Worm (Caenorhabditis elegans) whole organism, L1 larva: ENCODE data around the gene fib-1.

Source experiments
- F16B12.6 ChIP-seq: fragments of 150-350 bp; optimal IDR thresholded peaks from 2 replicates; lab custom pipeline; 2014; ENCODE audit warnings: missing biosample characterization, missing genetic modification characterization
- Y116A8C.19 ChIP-seq: sonication (generic microtip); optimal IDR thresholded peaks from 2 replicates; lab custom pipeline; 2016; ENCODE audit warnings: missing compliant biosample characterization, missing genetic modification characterization, borderline replicate concordance
- aha-1 ChIP-seq: fragments of 150-350 bp; optimal IDR thresholded peaks from 2 replicates; lab custom pipeline; 2014; ENCODE audit warnings: missing biosample characterization, missing genetic modification characterization
- alr-1 ChIP-seq: fragments of 200-800 bp; sonication (Bioruptor generic); optimal IDR thresholded peaks from 2 replicates; lab custom pipeline; 2018; ENCODE audit warnings: borderline replicate concordance, mild to moderate bottlenecking, missing genetic modification characterization, missing compliant biosample characterization
- ama-1 ChIP-seq: fragments of 150-350 bp; optimal IDR thresholded peaks from 2 replicates; lab custom pipeline; 2014
- ceh-63 ChIP-seq: fragments of 200-800 bp; sonication (Bioruptor generic); optimal IDR thresholded peaks from 2 replicates; lab custom pipeline; 2018; ENCODE audit warnings: mild to moderate bottlenecking, missing genetic modification characterization, missing compliant biosample characterization
- ceh-90 ChIP-seq: sonication (generic microtip); optimal IDR thresholded peaks from 2 replicates; lab custom pipeline; 2016; ENCODE audit warnings: missing genetic modification characterization, missing compliant biosample characterization
- ces-1 ChIP-seq: fragments of 150-350 bp; optimal IDR thresholded peaks from 2 replicates; lab custom pipeline; 2014; ENCODE audit warnings: missing biosample characterization, missing genetic modification reagents, missing genetic modification characterization
- efl-3 ChIP-seq: fragments of 200-800 bp; sonication (Bioruptor generic); optimal IDR thresholded peaks from 2 replicates; lab custom pipeline; 2018; ENCODE audit warnings: mild to moderate bottlenecking, missing genetic modification characterization, missing compliant biosample characterization
- egl-13 ChIP-seq: sonication (generic microtip); optimal IDR thresholded peaks from 2 replicates; lab custom pipeline; 2016; ENCODE audit warnings: missing genotype, missing genetic modification reagents, missing genetic modification characterization, missing compliant biosample characterization
- egl-27 ChIP-seq, 2 experiments: fragments of 150-350 bp in 1 of 2; sonication (generic microtip); optimal IDR thresholded peaks; 3 replicates each; lab custom pipeline; 2017 to 2018; ENCODE audit warnings: missing biosample characterization in 2 of 2, missing genetic modification characterization in 2 of 2, missing genetic modification reagents in 2 of 2
- elt-3 ChIP-seq, 6 experiments: fragments of 150-350 bp in 1 of 6; sonication (generic microtip); optimal IDR thresholded peaks; 2 replicates each; lab custom pipeline; 2017 to 2018; ENCODE audit warnings: missing biosample characterization in 6 of 6, missing genetic modification characterization in 6 of 6, inconsistent platforms in 1 of 6
- ets-5 ChIP-seq: fragments of 200-800 bp; sonication (Bioruptor generic); IDR thresholded peaks from 2 replicates; pipeline ENCODE4 v1.3.6; 2022; ENCODE audit warnings: missing genetic modification characterization, missing compliant biosample characterization
- fkh-4 ChIP-seq: sonication (generic microtip); optimal IDR thresholded peaks from 2 replicates; lab custom pipeline; 2016; ENCODE audit warnings: missing compliant biosample characterization, missing genetic modification characterization, borderline replicate concordance
- fkh-8 ChIP-seq: sonication (generic microtip); optimal IDR thresholded peaks from 2 replicates; lab custom pipeline; 2016; ENCODE audit warnings: mild to moderate bottlenecking, missing genetic modification characterization, missing compliant biosample characterization
- fos-1 ChIP-seq: fragments of 150-350 bp; optimal IDR thresholded peaks from 2 replicates; lab custom pipeline; 2014; ENCODE audit warnings: missing biosample characterization, missing genetic modification characterization
- hpl-2 ChIP-seq: fragments of 150-350 bp; optimal IDR thresholded peaks from 2 replicates; lab custom pipeline; 2014; ENCODE audit warnings: missing biosample characterization, missing genetic modification reagents, missing genetic modification characterization
- irx-1 ChIP-seq: sonication (generic microtip); optimal IDR thresholded peaks from 2 replicates; lab custom pipeline; 2016; ENCODE audit warnings: missing genetic modification characterization, missing compliant biosample characterization
- jun-1 ChIP-seq: fragments of 150-350 bp; optimal IDR thresholded peaks from 2 replicates; lab custom pipeline; 2014; ENCODE audit warnings: missing biosample characterization, missing genetic modification reagents, missing genetic modification characterization
- lin-14 ChIP-seq: fragments of 200-800 bp; sonication (Bioruptor generic); optimal IDR thresholded peaks from 2 replicates; lab custom pipeline; 2018; ENCODE audit warnings: mild to moderate bottlenecking, missing genetic modification characterization, moderate library complexity, missing compliant biosample characterization
- lin-15B ChIP-seq: fragments of 150-350 bp; sonication (generic microtip); optimal IDR thresholded peaks from 3 replicates; lab custom pipeline; 2014; ENCODE audit warnings: missing biosample characterization, missing genetic modification characterization
- lin-39 ChIP-seq: fragments of 150-350 bp; optimal IDR thresholded peaks from 2 replicates; lab custom pipeline; 2014; ENCODE audit warnings: missing biosample characterization, missing genetic modification reagents, missing genetic modification characterization
- mab-9 ChIP-seq: fragments of 200-800 bp; sonication (Bioruptor generic); IDR thresholded peaks from 2 replicates; pipeline ENCODE4 v1.3.6; 2022; ENCODE audit warnings: missing genetic modification reagents, missing genetic modification characterization, missing compliant biosample characterization
- mef-2 ChIP-seq: fragments of 150-350 bp; optimal IDR thresholded peaks from 2 replicates; lab custom pipeline; 2014; ENCODE audit warnings: missing biosample characterization, missing genetic modification characterization
- nhr-11 ChIP-seq: fragments of 150-350 bp; optimal IDR thresholded peaks from 2 replicates; lab custom pipeline; 2014; ENCODE audit warnings: missing biosample characterization, missing genetic modification characterization
- nhr-19 ChIP-seq: fragments of 200-800 bp; sonication (Bioruptor generic); conservative IDR thresholded peaks from 2 replicates; pipeline ENCODE4 v1.3.6; 2022; ENCODE audit warnings: missing genetic modification characterization, missing compliant biosample characterization
- nhr-20 ChIP-seq: sonication (generic microtip); optimal IDR thresholded peaks from 2 replicates; lab custom pipeline; 2016; ENCODE audit warnings: mild to moderate bottlenecking, missing genetic modification characterization, missing compliant biosample characterization
- nhr-237 ChIP-seq: fragments of 150-350 bp; optimal IDR thresholded peaks from 2 replicates; lab custom pipeline; 2014; ENCODE audit warnings: missing biosample characterization, missing genetic modification characterization
- nhr-28 ChIP-seq: fragments of 150-350 bp; optimal IDR thresholded peaks from 2 replicates; lab custom pipeline; 2014; ENCODE audit warnings: missing biosample characterization, missing genetic modification characterization
- nhr-71 ChIP-seq: sonication (generic microtip); optimal IDR thresholded peaks from 2 replicates; lab custom pipeline; 2016; ENCODE audit warnings: mild to moderate bottlenecking, missing genetic modification characterization, moderate library complexity, missing compliant biosample characterization
- nhr-76 ChIP-seq: sonication (generic microtip); optimal IDR thresholded peaks from 2 replicates; lab custom pipeline; 2017; ENCODE audit warnings: missing biosample characterization, missing genetic modification characterization
- nhr-85 ChIP-seq: sonication (generic microtip); peaks from one replicate; lab custom pipeline; 2016; ENCODE audit warnings: missing genetic modification characterization, inconsistent platforms, missing compliant biosample characterization
- pax-3 ChIP-seq: fragments of 200-800 bp; sonication (Bioruptor generic); optimal IDR thresholded peaks from 2 replicates; lab custom pipeline; 2018; ENCODE audit warnings: mild to moderate bottlenecking, missing genetic modification characterization, moderate library complexity, missing compliant biosample characterization
- snpc-4 ChIP-seq: fragments of 150-350 bp; optimal IDR thresholded peaks from 2 replicates; lab custom pipeline; 2014; ENCODE audit warnings: missing biosample characterization, missing genetic modification characterization
- snu-23 ChIP-seq: sonication (generic microtip); optimal IDR thresholded peaks from 2 replicates; lab custom pipeline; 2016; ENCODE audit warnings: missing genetic modification characterization, missing compliant biosample characterization
- sptf-1 ChIP-seq: fragments of 150-350 bp; optimal IDR thresholded peaks from 2 replicates; lab custom pipeline; 2014; ENCODE audit warnings: missing biosample characterization, missing genetic modification characterization
- sup-37 ChIP-seq: fragments of 200-800 bp; sonication (Bioruptor generic); optimal IDR thresholded peaks from 2 replicates; lab custom pipeline; 2018; ENCODE audit warnings: mild to moderate bottlenecking, missing genetic modification characterization, missing compliant biosample characterization
- tbx-2 ChIP-seq: sonication (generic microtip); optimal IDR thresholded peaks from 2 replicates; lab custom pipeline; 2016; ENCODE audit warnings: missing genetic modification characterization, missing compliant biosample characterization
- unc-86 ChIP-seq: sonication (generic microtip); optimal IDR thresholded peaks from 2 replicates; lab custom pipeline; 2016; ENCODE audit warnings: missing genetic modification characterization, missing compliant biosample characterization
- vab-15 ChIP-seq: sonication (generic microtip); optimal IDR thresholded peaks from 2 replicates; lab custom pipeline; 2017; ENCODE audit warnings: missing genotype, mild to moderate bottlenecking, missing genetic modification characterization, missing compliant biosample characterization
- ztf-11 ChIP-seq, 2 experiments: sonication (generic microtip); optimal IDR thresholded peaks; 2 replicates each; lab custom pipeline; 2016 to 2017; ENCODE audit warnings: missing genetic modification characterization in 2 of 2, missing biosample characterization in 1 of 2, missing compliant biosample characterization in 1 of 2
- ztf-4 ChIP-seq: fragments of 150-350 bp; optimal IDR thresholded peaks from 2 replicates; lab custom pipeline; 2014; ENCODE audit warnings: missing biosample characterization, missing genetic modification characterization

fib-1 gene

DNA sequence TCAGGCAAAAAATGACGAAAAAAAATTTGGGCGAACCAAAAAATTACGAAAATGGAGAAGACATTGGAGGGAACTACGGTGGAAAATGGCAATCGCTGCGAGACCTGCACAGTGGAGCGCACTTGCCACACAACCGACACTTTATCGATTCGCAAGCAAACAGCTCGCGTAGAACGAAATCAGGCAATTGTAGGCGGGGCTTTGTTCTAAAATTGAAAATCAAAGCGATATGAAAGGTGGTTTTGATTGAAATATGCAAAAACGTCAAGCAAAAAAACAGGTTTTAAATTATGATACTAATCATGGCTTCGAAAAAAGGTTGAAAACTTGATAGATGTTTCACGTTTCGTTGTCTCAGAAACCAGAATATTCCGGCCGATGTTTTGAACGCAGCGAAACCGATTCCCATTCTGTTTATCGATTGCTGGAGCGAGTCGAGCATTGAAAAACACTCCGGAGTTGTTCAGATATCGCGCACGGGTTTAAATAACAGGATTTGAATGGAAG, at the start of gene fib-1, which contains the start of gene mut-15 (continued):
- TF ChIP-seq irx-1 = peak; percentile 85
- peak; percentile 92 for TF ChIP-seq vab-15 (tag; lab: Kevin White, UChicago)
- TF ChIP-seq snpc-4 (tag; lab: Kevin White, UChicago) = peak; percentile 85
- TF ChIP-seq ama-1 (lab: Kevin White, UChicago) = peak; percentile 6
- TF ChIP-seq ces-1 (GFP tag; lab: Kevin White, UChicago) = no peak
- TF ChIP-seq F16B12.6 = peak; percentile 57
- TF ChIP-seq tbx-2 = peak; percentile 93
- TF ChIP-seq jun-1 (tag; lab: Kevin White, UChicago) = peak; percentile 87
- TF ChIP-seq ztf-4 (tag; lab: Kevin White, UChicago) = peak; percentile 72
- peak; percentile 53 for TF ChIP-seq nhr-237
- TF ChIP-seq hpl-2 = peak; percentile 65
- TF ChIP-seq snu-23 (GFP tag; lab: Kevin White, UChicago) = peak; percentile 97
- TF ChIP-seq pax-3 (tag; lab: Kevin White, UChicago) = peak; percentile 99
- peak; percentile 2 for TF ChIP-seq aha-1 (tag; lab: Kevin White, UChicago)
- TF ChIP-seq Y116A8C.19 (tag; lab: Kevin White, UChicago) = peak; percentile 40
- TF ChIP-seq efl-3 (GFP tag; lab: Kevin White, UChicago) = peak; percentile 54
- no peak for TF ChIP-seq nhr-28 (tag; lab: Kevin White, UChicago)
- TF ChIP-seq mef-2 (tag; lab: Kevin White, UChicago) = peak; percentile 56
- TF ChIP-seq ztf-11 (tag; optimal IDR thresholded peaks at IDR 0.05; lab: Kevin White, UChicago) = peak in 1 of 2 experiments; percentile 92
- TF ChIP-seq sptf-1 (tag; lab: Kevin White, UChicago) = no peak
- TF ChIP-seq lin-39 = peak; percentile 59
- TF ChIP-seq nhr-11 (tag; lab: Kevin White, UChicago) = peak; percentile 55
- TF ChIP-seq fkh-8 (tag; lab: Kevin White, UChicago) = peak; percentile 98
- peak; percentile 53 for TF ChIP-seq sup-37 (GFP tag; lab: Kevin White, UChicago)
- TF ChIP-seq nhr-20 (tag; lab: Kevin White, UChicago) = peak; percentile 96
- TF ChIP-seq mab-9 (GFP tag; lab: Robert Waterston, UW) = peak; percentile 82
- TF ChIP-seq ceh-90 (tag; lab: Kevin White, UChicago) = peak; percentile 74
- peak; percentile 79 for TF ChIP-seq fos-1
- peak; percentile 81 for TF ChIP-seq fkh-4
- TF ChIP-seq elt-3 (tag; optimal IDR thresholded peaks at IDR 0.05; lab: Kevin White, UChicago) = peak in 4 of 6 experiments; percentile 45 to 85 (median 66)
- peak; percentile 96 for TF ChIP-seq nhr-85 (tag; lab: Kevin White, UChicago)
- peak; percentile 94 for TF ChIP-seq lin-14 (GFP tag; lab: Kevin White, UChicago)
- TF ChIP-seq nhr-71 (tag; lab: Kevin White, UChicago) = peak; percentile 96

DNA sequence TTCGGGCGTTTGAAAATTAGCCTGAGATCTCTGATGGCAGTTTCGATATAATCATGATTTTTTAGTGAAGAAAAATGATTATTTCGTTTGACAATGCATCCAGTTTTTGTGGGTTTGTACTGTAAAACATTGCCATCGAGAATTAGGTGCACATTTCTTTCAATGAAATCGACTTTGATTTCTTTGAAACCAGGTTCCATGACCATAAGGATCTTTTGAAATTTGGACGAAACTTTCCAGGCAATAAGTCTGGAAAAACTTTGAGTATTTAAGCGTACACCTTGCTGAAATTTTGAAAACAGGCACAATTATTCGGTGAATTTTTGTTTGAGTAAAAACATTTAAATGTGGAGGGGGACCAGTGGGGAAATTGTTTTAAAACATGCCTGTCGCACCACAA, 49.7 kb upstream of the fib-1 start:
- no peak for TF ChIP-seq lin-15B (tag; lab: Kevin White, UChicago)
- no peak for TF ChIP-seq nhr-76
- TF ChIP-seq snu-23 (GFP tag; lab: Kevin White, UChicago) = no peak
- no peak for TF ChIP-seq egl-27 (tag; optimal IDR thresholded peaks at IDR 0.05; lab: Kevin White, UChicago)
- TF ChIP-seq nhr-19 (GFP tag; lab: Robert Waterston, UW) = no peak
- TF ChIP-seq alr-1 (tag; lab: Kevin White, UChicago) = no peak
- TF ChIP-seq ceh-63 (GFP tag; lab: Kevin White, UChicago) = no peak
- TF ChIP-seq nhr-20 (tag; lab: Kevin White, UChicago) = no peak
- no peak for TF ChIP-seq unc-86 (tag; lab: Kevin White, UChicago)
- no peak for TF ChIP-seq egl-13 (tag; lab: Kevin White, UChicago)
- no peak for TF ChIP-seq ets-5 (GFP tag; lab: Robert Waterston, UW)
- TF ChIP-seq jun-1 (tag; lab: Kevin White, UChicago) = no peak
